Fruit fly (Drosophila melanogaster): ENCODE measurements around the gene CG10680.

CG10680 gene

dm6 chr2L:19930102-19930501 lies 33.8 kb upstream of the CG10680 start (continued):
- peak; percentile 59 for TF ChIP-seq vvl (GFP tag; IDR thresholded peaks at IDR 0.05)
- peak; percentile 43 for TF ChIP-seq Ptx1 (GFP tag; IDR thresholded peaks at IDR 0.05)
- TF ChIP-seq CG32532 (GFP tag; IDR thresholded peaks at IDR 0.05): peak; percentile 57; the same call in 1 of the 2 replicates
- TF ChIP-seq CG12769 (tag; optimal IDR thresholded peaks at IDR 0.05): peak; percentile 15
- TF ChIP-seq B-H2 (GFP tag; optimal IDR thresholded peaks at IDR 0.05): no peak
- TF ChIP-seq dysf (GFP tag; IDR thresholded peaks at IDR 0.05): peak; percentile 62
- TF ChIP-seq CG17568 (GFP tag; optimal IDR thresholded peaks at IDR 0.05): peak; percentile 22
- TF ChIP-seq kah (GFP tag; optimal IDR thresholded peaks at IDR 0.05): peak; percentile 3
- TF ChIP-seq sug (tag; optimal IDR thresholded peaks at IDR 0.05): no peak
- no peak for TF ChIP-seq Poxn (GFP tag; IDR thresholded peaks at IDR 0.05)
- TF ChIP-seq CG15269 (tag; optimal IDR thresholded peaks at IDR 0.05): peak; percentile 58
- TF ChIP-seq Ets97D (GFP tag; optimal IDR thresholded peaks at IDR 0.05): no peak
- no peak for TF ChIP-seq cas (GFP tag; IDR thresholded peaks at IDR 0.05)
- peak; percentile 47 for TF ChIP-seq CG2120 (GFP tag; optimal IDR thresholded peaks at IDR 0.05)
- no peak for TF ChIP-seq Neu2 (GFP tag; optimal IDR thresholded peaks at IDR 0.05; ENCODE audit: borderline replicate concordance)
- TF ChIP-seq yki (optimal IDR thresholded peaks at IDR 0.05): no peak
- peak; percentile 61; the same call in 1 of the 2 replicates for TF ChIP-seq chm (GFP tag; IDR thresholded peaks at IDR 0.05)
- 0 out of 2 replicates have a peak, but pooled peaks have one; percentile 24 for TF ChIP-seq E2f2 (GFP tag; IDR thresholded peaks at IDR 0.05)
- no peak for TF ChIP-seq br (optimal IDR thresholded peaks at IDR 0.05)
- peak; percentile 35; the same call in 1 of the 2 replicates for TF ChIP-seq Ada2b (GFP tag; IDR thresholded peaks at IDR 0.05)
- peak in 1 of 2 experiments; percentile 4 for TF ChIP-seq Eip74EF (GFP tag; optimal IDR thresholded peaks at IDR 0.05)
- peak; percentile 71 for TF ChIP-seq CG2678 (tag; optimal IDR thresholded peaks at IDR 0.05)
- TF ChIP-seq CG11695 (GFP tag; IDR thresholded peaks at IDR 0.05): 0 out of 3 replicates have a peak, but pooled peaks have one; percentile 52
- peak; percentile 65 for TF ChIP-seq CG7556 (GFP tag; optimal IDR thresholded peaks at IDR 0.05)
- TF ChIP-seq CG7786 (GFP tag; optimal IDR thresholded peaks at IDR 0.05): no peak
- TF ChIP-seq Ssrp (tag; optimal IDR thresholded peaks at IDR 0.05): peak; percentile 27
- peak; percentile 42 for TF ChIP-seq CG13296 (GFP tag; optimal IDR thresholded peaks at IDR 0.05)
- TF ChIP-seq CG13424 (tag; optimal IDR thresholded peaks at IDR 0.05): peak; percentile 57
- no peak for TF ChIP-seq Sry-δ (GFP tag; optimal IDR thresholded peaks at IDR 0.05)
- TF ChIP-seq CG2116 (GFP tag; optimal IDR thresholded peaks at IDR 0.05): peak; percentile 4
- TF ChIP-seq corto (GFP tag; optimal IDR thresholded peaks at IDR 0.05): no peak
- no peak for TF ChIP-seq CG10462 (GFP tag; optimal IDR thresholded peaks at IDR 0.05)
- TF ChIP-seq CG6654 (GFP tag; optimal IDR thresholded peaks at IDR 0.05): no peak
- peak; percentile 17; the same call in 1 of the 2 replicates for TF ChIP-seq lmd (GFP tag; IDR thresholded peaks at IDR 0.05)
- TF ChIP-seq CG17359 (tag; optimal IDR thresholded peaks at IDR 0.05): peak; percentile 63
- TF ChIP-seq CG4282 (GFP tag; optimal IDR thresholded peaks at IDR 0.05): no peak
- 0 out of 2 replicates have a peak, but pooled peaks have one; percentile 18 for TF ChIP-seq CG7372 (GFP tag; IDR thresholded peaks at IDR 0.05)
- no peak for TF ChIP-seq CG34376 (GFP tag; optimal IDR thresholded peaks at IDR 0.05)
- TF ChIP-seq fd3F (GFP tag; optimal IDR thresholded peaks at IDR 0.05): peak; percentile 34
- peak; percentile 57 for TF ChIP-seq CG30403 (GFP tag; optimal IDR thresholded peaks at IDR 0.05)
- TF ChIP-seq fu2 (GFP tag; optimal IDR thresholded peaks at IDR 0.05): no peak
- no peak for TF ChIP-seq Ravus (GFP tag; IDR thresholded peaks at IDR 0.05)
- TF ChIP-seq CG6854 (GFP tag; optimal IDR thresholded peaks at IDR 0.05): peak; percentile 30
- TF ChIP-seq tgo (GFP tag; IDR thresholded peaks at IDR 0.05): peak; percentile 26; the same call in 1 of the 3 replicates
- no peak for TF ChIP-seq CG3838 (GFP tag; optimal IDR thresholded peaks at IDR 0.05)
- peak; percentile 52 for TF ChIP-seq HHEX (GFP tag; optimal IDR thresholded peaks at IDR 0.05)
- peak; percentile 4 for TF ChIP-seq CG15601 (tag; optimal IDR thresholded peaks at IDR 0.05)
- peak; percentile 58 for TF ChIP-seq grau (tag; optimal IDR thresholded peaks at IDR 0.05)
- no peak for TF ChIP-seq Hr39 (optimal IDR thresholded peaks at IDR 0.05)
- TF ChIP-seq Awh (GFP tag; IDR thresholded peaks at IDR 0.05): 0 out of 2 replicates have a peak, but pooled peaks have one; percentile 35
- TF ChIP-seq CG3281 (GFP tag; optimal IDR thresholded peaks at IDR 0.05): peak; percentile 66
- TF ChIP-seq CG4820 (GFP tag; optimal IDR thresholded peaks at IDR 0.05): no peak

Measured in whole organism, embryonic.